Worm (Caenorhabditis elegans): ENCODE measurements around the gene ebp-1.

- TF ChIP-seq ama-1 (optimal IDR thresholded peaks at IDR 0.05) (no peak), lsy-2 (tag; optimal IDR thresholded peaks at IDR 0.05) (no peak), zag-1 (tag; optimal IDR thresholded peaks at IDR 0.05) (no peak)
These were observed 39.5 kb upstream of the ebp-1 start for ce11 chrV:18003876-18004275.

Measured in whole organism, L4 larva.